Fruit fly (Drosophila melanogaster) whole organism, adult: ENCODE results near the gene BomT3.

Experiments used
- CG11617 ChIP-seq: fragments of 200-800 bp; sonication (Bioruptor generic); optimal IDR thresholded peaks from 2 replicates; lab custom pipeline; 2017; ENCODE audit warnings: mild to moderate bottlenecking, missing biosample characterization, missing genetic modification reagents, missing genetic modification characterization
- CG1620 ChIP-seq: fragments of 200-800 bp; sonication (Bioruptor generic); optimal IDR thresholded peaks from 2 replicates; lab custom pipeline; 2016; ENCODE audit warnings: missing biosample characterization, missing genetic modification characterization
- CG5204 ChIP-seq: fragments of 200-800 bp; sonication (Bioruptor generic); optimal IDR thresholded peaks from 2 replicates; lab custom pipeline; 2016; ENCODE audit warnings: missing biosample characterization, missing genetic modification characterization
- bab1 ChIP-seq: fragments of 200-800 bp; sonication (Bioruptor generic); optimal IDR thresholded peaks from 3 replicates; lab custom pipeline; 2019; ENCODE audit warnings: missing biosample characterization, mild to moderate bottlenecking, missing genetic modification characterization, moderate library complexity
- cnc ChIP-seq, 2 experiments: fragments of >200 bp; optimal IDR thresholded peaks; 2 replicates each; lab custom pipeline; 2017
- kay ChIP-seq: fragments of 200-800 bp; sonication (Bioruptor generic); peaks from one replicate; lab custom pipeline; 2016; ENCODE audit warnings: missing biosample characterization, missing genetic modification characterization, borderline replicate concordance
- tj ChIP-seq: fragments of 200-800 bp; sonication (Bioruptor generic); optimal IDR thresholded peaks from 3 replicates; lab custom pipeline; 2017; ENCODE audit warnings: missing biosample characterization, mild to moderate bottlenecking, missing genetic modification characterization, moderate library complexity

dm6 chr3R:22134462-22134861 is 48.3 kb upstream of the BomT3 start:
- TF ChIP-seq bab1 (GFP tag; lab: Kevin White, UChicago): no peak
- TF ChIP-seq kay: no peak
- no peak for TF ChIP-seq cnc (optimal IDR thresholded peaks at IDR 0.05; lab: Kevin White, UChicago)
- no peak for TF ChIP-seq tj (GFP tag; lab: Kevin White, UChicago)
- no peak for TF ChIP-seq CG1620
- TF ChIP-seq CG5204 (GFP tag; lab: Kevin White, UChicago): no peak
- no peak for TF ChIP-seq CG11617 (GFP tag; lab: Kevin White, UChicago)
